Worm (Caenorhabditis elegans) whole organism, mixed stage, embryonic: ENCODE results near the gene ntr-2.

Experiments used
- M03D4.4 ChIP-seq: sonication (generic microtip); optimal IDR thresholded peaks from 2 replicates; lab custom pipeline; 2017; ENCODE audit warnings: mild to moderate bottlenecking, missing genetic modification characterization, missing compliant biosample characterization
- bed-3 ChIP-seq: fragments of 200-800 bp; sonication (Bioruptor generic); optimal IDR thresholded peaks from 3 replicates; lab custom pipeline; 2018; ENCODE audit warnings: mild to moderate bottlenecking, missing genetic modification characterization, moderate library complexity, missing compliant biosample characterization
- ceh-39 ChIP-seq: fragments of 150-350 bp; optimal IDR thresholded peaks from 2 replicates; lab custom pipeline; 2014; ENCODE audit warnings: missing biosample characterization, missing genetic modification characterization
- ceh-43 ChIP-seq: fragments of 200-800 bp; sonication (Bioruptor generic); optimal IDR thresholded peaks from 2 replicates; lab custom pipeline; 2018; ENCODE audit warnings: mild to moderate bottlenecking, missing genetic modification characterization, moderate library complexity, missing compliant biosample characterization
- ceh-83 ChIP-seq: fragments of 200-800 bp; sonication (Bioruptor generic); optimal IDR thresholded peaks from 2 replicates; lab custom pipeline; 2018; ENCODE audit warnings: mild to moderate bottlenecking, missing genetic modification characterization, missing compliant biosample characterization
- ces-1 ChIP-seq: fragments of 150-350 bp; optimal IDR thresholded peaks from 2 replicates; lab custom pipeline; 2014; ENCODE audit warnings: missing biosample characterization, missing genetic modification reagents, missing genetic modification characterization
- cnd-1 ChIP-seq: fragments of 200-800 bp; sonication (Bioruptor generic); optimal IDR thresholded peaks from 2 replicates; lab custom pipeline; 2018; ENCODE audit warnings: mild to moderate bottlenecking, missing genetic modification characterization, missing compliant biosample characterization
- drap-1 ChIP-seq: fragments of 200-800 bp; sonication (Bioruptor generic); optimal IDR thresholded peaks from 3 replicates; lab custom pipeline; 2018; ENCODE audit warnings: mild to moderate bottlenecking, missing genetic modification characterization, missing compliant biosample characterization
- elt-1 ChIP-seq: sonication (generic microtip); optimal IDR thresholded peaks from 2 replicates; lab custom pipeline; 2017; ENCODE audit warnings: missing genetic modification characterization, mild to moderate bottlenecking, missing compliant biosample characterization, antibody characterized with exemption, moderate library complexity, borderline replicate concordance; ENCODE audit not compliant: insufficient read depth
- elt-3 ChIP-seq: fragments of 150-350 bp; optimal IDR thresholded peaks from 2 replicates; lab custom pipeline; 2014; ENCODE audit warnings: missing biosample characterization, missing genetic modification characterization
- flh-1 ChIP-seq: fragments of 200-800 bp; sonication (Bioruptor generic); optimal IDR thresholded peaks from 2 replicates; lab custom pipeline; 2018; ENCODE audit warnings: mild to moderate bottlenecking, missing genetic modification characterization, moderate library complexity, missing compliant biosample characterization
- ham-2 ChIP-seq: fragments of 200-800 bp; sonication (Bioruptor generic); optimal IDR thresholded peaks from 2 replicates; lab custom pipeline; 2018; ENCODE audit warnings: mild to moderate bottlenecking, missing genetic modification characterization, missing compliant biosample characterization
- hlh-1 ChIP-seq: fragments of 150-350 bp; optimal IDR thresholded peaks from 2 replicates; lab custom pipeline; 2014; ENCODE audit warnings: missing biosample characterization, missing genetic modification reagents, missing genetic modification characterization
- lin-13 ChIP-seq: fragments of 150-350 bp; optimal IDR thresholded peaks from 2 replicates; lab custom pipeline; 2014; ENCODE audit warnings: missing biosample characterization, missing genetic modification characterization
- lin-32 ChIP-seq: fragments of 200-800 bp; sonication (Bioruptor generic); optimal IDR thresholded peaks from 2 replicates; lab custom pipeline; 2018; ENCODE audit warnings: mild to moderate bottlenecking, missing genetic modification characterization, missing compliant biosample characterization
- lsy-2 ChIP-seq: fragments of 150-350 bp; optimal IDR thresholded peaks from 2 replicates; lab custom pipeline; 2014; ENCODE audit warnings: missing biosample characterization, missing genetic modification characterization
- mab-5 ChIP-seq: fragments of 150-350 bp; optimal IDR thresholded peaks from 2 replicates; lab custom pipeline; 2014; ENCODE audit warnings: missing biosample characterization, missing genetic modification characterization
- mep-1 ChIP-seq: fragments of 150-350 bp; optimal IDR thresholded peaks from 2 replicates; lab custom pipeline; 2017; ENCODE audit warnings: missing biosample characterization, missing genetic modification reagents, missing genetic modification characterization, inconsistent platforms
- mls-2 ChIP-seq: sonication (generic microtip); optimal IDR thresholded peaks from 2 replicates; lab custom pipeline; 2016; ENCODE audit warnings: mild to moderate bottlenecking, missing genetic modification characterization, moderate library complexity, missing compliant biosample characterization
- nhr-12 ChIP-seq: fragments of 150-350 bp; optimal IDR thresholded peaks from 2 replicates; lab custom pipeline; 2014; ENCODE audit warnings: missing biosample characterization, missing genetic modification characterization
- nhr-2 ChIP-seq: fragments of 150-350 bp; optimal IDR thresholded peaks from 2 replicates; lab custom pipeline; 2014; ENCODE audit warnings: missing biosample characterization, missing genetic modification characterization
- nhr-28 ChIP-seq: fragments of 150-350 bp; optimal IDR thresholded peaks from 2 replicates; lab custom pipeline; 2014; ENCODE audit warnings: missing biosample characterization, missing genetic modification characterization
- nhr-76 ChIP-seq: sonication (generic microtip); optimal IDR thresholded peaks from 2 replicates; lab custom pipeline; 2017; ENCODE audit warnings: missing biosample characterization, missing genetic modification characterization
- pha-4 ChIP-seq: fragments of 150-350 bp; optimal IDR thresholded peaks from 2 replicates; lab custom pipeline; 2018; ENCODE audit warnings: missing biosample characterization, missing genetic modification reagents, missing genetic modification characterization
- sem-2 ChIP-seq: fragments of 200-800 bp; sonication (Bioruptor generic); optimal IDR thresholded peaks from 2 replicates; lab custom pipeline; 2018; ENCODE audit warnings: mild to moderate bottlenecking, missing genetic modification characterization, missing compliant biosample characterization
- snpc-4 ChIP-seq: fragments of 150-350 bp; optimal IDR thresholded peaks from 2 replicates; lab custom pipeline; 2014; ENCODE audit warnings: missing biosample characterization, missing genetic modification characterization
- sptf-1 ChIP-seq: sonication (generic microtip); optimal IDR thresholded peaks from 2 replicates; lab custom pipeline; 2017; ENCODE audit warnings: mild to moderate bottlenecking, missing genetic modification characterization, moderate library complexity, missing compliant biosample characterization
- tbx-8 ChIP-seq: fragments of 200-800 bp; sonication (Bioruptor generic); optimal IDR thresholded peaks from 2 replicates; lab custom pipeline; 2018; ENCODE audit warnings: mild to moderate bottlenecking, missing genetic modification characterization, moderate library complexity, missing compliant biosample characterization
- unc-120 ChIP-seq: sonication (generic microtip); optimal IDR thresholded peaks from 2 replicates; lab custom pipeline; 2017; ENCODE audit warnings: missing genetic modification characterization, missing compliant biosample characterization; ENCODE audit not compliant: poor library complexity, severe bottlenecking
- unc-39 ChIP-seq: fragments of 150-350 bp; optimal IDR thresholded peaks from 2 replicates; lab custom pipeline; 2014; ENCODE audit warnings: missing biosample characterization, missing genetic modification characterization
- zip-8 ChIP-seq: fragments of 150-350 bp; optimal IDR thresholded peaks from 2 replicates; lab custom pipeline; 2014; ENCODE audit warnings: missing biosample characterization, missing genetic modification characterization
- ztf-11 ChIP-seq: fragments of 150-350 bp; optimal IDR thresholded peaks from 2 replicates; lab custom pipeline; 2014; ENCODE audit warnings: missing biosample characterization, missing genetic modification characterization

Gene ntr-2

DNA sequence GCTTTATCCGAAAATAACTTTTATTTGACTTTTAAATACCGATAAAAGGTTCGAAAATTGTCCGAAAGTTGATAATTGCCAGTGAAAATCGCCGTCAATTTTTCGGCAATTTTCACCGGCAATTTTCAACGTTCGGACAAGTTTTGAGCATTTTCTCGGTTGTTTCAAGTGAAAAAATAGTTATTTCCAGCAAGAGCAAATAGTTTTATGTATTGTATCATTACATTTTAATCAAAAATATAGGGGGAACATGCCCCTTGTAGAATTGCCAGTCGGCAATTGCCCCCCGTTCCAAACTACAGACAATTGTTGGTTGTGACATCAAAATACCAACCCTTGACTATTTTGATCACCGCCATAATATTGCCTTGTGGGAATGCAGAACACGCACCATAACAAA is 33.7 kb upstream of the ntr-2 start, which contains the start of gene rgs-10:
Gene rgs-10 (plus strand): TSS at position 301 of the 400 bp plus-strand sequence.
- TF ChIP-seq sptf-1 (tag; lab: Kevin White, UChicago): no peak
- TF ChIP-seq hlh-1: no peak
- no peak for TF ChIP-seq tbx-8 (GFP tag; lab: Kevin White, UChicago)
- TF ChIP-seq sem-2 (GFP tag; lab: Kevin White, UChicago): no peak
- no peak for TF ChIP-seq mab-5
- no peak for TF ChIP-seq unc-39 (tag; lab: Kevin White, UChicago)
- TF ChIP-seq lsy-2: no peak
- TF ChIP-seq mls-2 (tag; lab: Kevin White, UChicago): no peak
- TF ChIP-seq unc-120: no peak
- no peak for TF ChIP-seq flh-1 (GFP tag; lab: Kevin White, UChicago)
- TF ChIP-seq elt-1 (tag; lab: Kevin White, UChicago): no peak
- TF ChIP-seq nhr-28: no peak
- TF ChIP-seq snpc-4 (tag; lab: Kevin White, UChicago): no peak
- TF ChIP-seq ztf-11 (tag; lab: Kevin White, UChicago): no peak
- TF ChIP-seq nhr-12 (tag; lab: Kevin White, UChicago): no peak
- TF ChIP-seq nhr-2 (tag; lab: Kevin White, UChicago): no peak
- TF ChIP-seq ces-1: no peak
- no peak for TF ChIP-seq lin-13 (tag; lab: Kevin White, UChicago)
- TF ChIP-seq ceh-43 (GFP tag; lab: Kevin White, UChicago): no peak
- TF ChIP-seq ceh-83 (GFP tag; lab: Kevin White, UChicago): no peak
- TF ChIP-seq, all 35 proteins: peak for 0

ce11 chrX:14961471-14961870 is 32.7 kb upstream of the ntr-2 start, which contains the start of gene idpp-3:
idpp-3 (minus strand) TSS chrX:14961571.
- TF ChIP-seq nhr-2 (tag; lab: Kevin White, UChicago): no peak
- TF ChIP-seq elt-3 (tag; lab: Kevin White, UChicago): no peak
- no peak for TF ChIP-seq ztf-11 (tag; lab: Kevin White, UChicago)
- no peak for TF ChIP-seq ham-2
- TF ChIP-seq nhr-12 (tag; lab: Kevin White, UChicago): no peak
- no peak for TF ChIP-seq snpc-4 (tag; lab: Kevin White, UChicago)
- no peak for TF ChIP-seq nhr-76 (tag; lab: Kevin White, UChicago)
- TF ChIP-seq mab-5: no peak
- no peak for TF ChIP-seq ceh-39 (tag; lab: Kevin White, UChicago)
- TF ChIP-seq cnd-1 (tag; lab: Kevin White, UChicago): no peak
- no peak for TF ChIP-seq tbx-8 (GFP tag; lab: Kevin White, UChicago)
- no peak for TF ChIP-seq pha-4 (tag; lab: Kevin White, UChicago)
- no peak for TF ChIP-seq lsy-2
- no peak for TF ChIP-seq zip-8 (tag; lab: Kevin White, UChicago)
- TF ChIP-seq drap-1 (GFP tag; lab: Kevin White, UChicago): no peak
- no peak for TF ChIP-seq unc-120
- no peak for TF ChIP-seq mep-1 (tag; lab: Kevin White, UChicago)

DNA sequence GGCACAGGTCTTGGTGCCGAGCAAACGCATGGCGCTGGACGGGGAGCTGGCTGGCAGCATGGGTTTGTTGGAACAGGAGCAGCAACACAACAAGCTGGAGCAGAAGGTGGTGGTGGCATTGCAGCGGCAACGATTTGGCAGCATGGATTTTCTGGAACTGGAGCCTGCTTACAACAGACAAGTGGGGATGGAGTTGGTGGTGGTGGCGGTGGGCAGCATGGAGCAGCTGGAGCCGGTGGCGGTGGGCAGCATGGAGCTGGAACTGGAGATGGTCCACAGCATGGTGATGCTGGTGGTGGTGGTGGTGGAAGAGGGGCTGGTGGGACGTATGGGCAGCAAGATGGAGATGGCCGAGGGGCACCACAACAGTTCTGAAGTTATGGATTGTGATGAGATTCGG is 32.1 kb upstream of the ntr-2 start:
- TF ChIP-seq nhr-12 (tag; lab: Kevin White, UChicago) (no peak), hlh-1 (no peak), M03D4.4 (tag; lab: Kevin White, UChicago) (no peak), pha-4 (tag; lab: Kevin White, UChicago) (no peak), snpc-4 (tag; lab: Kevin White, UChicago) (no peak), bed-3 (GFP tag; lab: Kevin White, UChicago) (no peak), ham-2 (no peak), elt-3 (tag; lab: Kevin White, UChicago) (no peak), ztf-11 (tag; lab: Kevin White, UChicago) (no peak), drap-1 (GFP tag; lab: Kevin White, UChicago) (no peak), nhr-76 (tag; lab: Kevin White, UChicago) (no peak), lin-32 (GFP tag; lab: Kevin White, UChicago) (no peak), lin-13 (tag; lab: Kevin White, UChicago) (no peak), elt-1 (tag; lab: Kevin White, UChicago) (no peak), mep-1 (tag; lab: Kevin White, UChicago) (no peak), zip-8 (tag; lab: Kevin White, UChicago) (no peak), ceh-43 (GFP tag; lab: Kevin White, UChicago) (no peak), ces-1 (no peak)
- TF ChIP-seq, all 35 proteins: peak for 0
